Worm (Caenorhabditis elegans) whole organism, L4 larva: ENCODE measurements around the gene F54F7.6.

Experiments used
- F10B5.3 ChIP-seq: sonication (generic microtip); optimal IDR thresholded peaks from 2 replicates; lab custom pipeline; 2016; ENCODE audit warnings: mild to moderate bottlenecking, missing genetic modification characterization, missing compliant biosample characterization
- R02D3.7 ChIP-seq: fragments of 150-350 bp; sonication (generic microtip); optimal IDR thresholded peaks from 3 replicates; lab custom pipeline; 2014; ENCODE audit warnings: missing biosample characterization, missing genetic modification characterization
- T26A8.4 ChIP-seq: fragments of 200-800 bp; sonication (Bioruptor generic); IDR thresholded peaks from 2 replicates; pipeline ENCODE4 v1.3.6; 2022; ENCODE audit warnings: missing genetic modification characterization, missing compliant biosample characterization
- aha-1 ChIP-seq: fragments of 150-350 bp; peaks from one replicate; lab custom pipeline; 2014; ENCODE audit warnings: missing biosample characterization, missing genetic modification characterization
- ama-1 ChIP-seq: fragments of 150-350 bp; optimal IDR thresholded peaks from 2 replicates; lab custom pipeline; 2014; ENCODE audit warnings: inconsistent platforms, mixed read lengths
- ceh-28 ChIP-seq: fragments of 150-350 bp; optimal IDR thresholded peaks from 2 replicates; lab custom pipeline; 2014; ENCODE audit warnings: missing biosample characterization, missing genetic modification reagents, missing genetic modification characterization
- ceh-32 ChIP-seq: sonication (generic microtip); optimal IDR thresholded peaks from 2 replicates; lab custom pipeline; 2016; ENCODE audit warnings: mild to moderate bottlenecking, missing genetic modification characterization, missing compliant biosample characterization; ENCODE audit not compliant: poor library complexity
- ceh-44 ChIP-seq: fragments of 200-800 bp; sonication (Bioruptor generic); IDR thresholded peaks from 2 replicates; pipeline ENCODE4 v1.3.6; 2022; ENCODE audit warnings: missing genetic modification reagents, missing genetic modification characterization, missing compliant biosample characterization
- ceh-62 ChIP-seq: sonication (generic microtip); optimal IDR thresholded peaks from 2 replicates; lab custom pipeline; 2017; ENCODE audit warnings: missing biosample characterization, missing genetic modification characterization
- daf-12 ChIP-seq: fragments of 150-350 bp; optimal IDR thresholded peaks from 2 replicates; lab custom pipeline; 2014; ENCODE audit warnings: missing biosample characterization, missing genetic modification reagents, missing genetic modification characterization
- daf-16 ChIP-seq, 3 experiments: sonication (generic microtip); optimal IDR thresholded peaks; 2 replicates each; lab custom pipeline; 2016 to 2017; ENCODE audit warnings: missing genetic modification characterization in 3 of 3, missing genetic modification reagents in 3 of 3, mild to moderate bottlenecking in 2 of 3, missing compliant biosample characterization in 2 of 3, missing biosample characterization in 1 of 3, moderate library complexity in 1 of 3
- daf-19 ChIP-seq: fragments of 200-800 bp; sonication (Bioruptor generic); conservative IDR thresholded peaks from 2 replicates; pipeline ENCODE4 v1.3.6; 2022; ENCODE audit warnings: missing genetic modification characterization, missing compliant biosample characterization
- dmd-6 ChIP-seq: fragments of 200-800 bp; sonication (Bioruptor generic); IDR thresholded peaks from 2 replicates; pipeline ENCODE4 v1.3.6; 2022; ENCODE audit warnings: missing genetic modification reagents, missing genetic modification characterization, missing compliant biosample characterization
- duxl-1 ChIP-seq: sonication (generic microtip); optimal IDR thresholded peaks from 2 replicates; lab custom pipeline; 2016; ENCODE audit warnings: mild to moderate bottlenecking, missing genetic modification characterization, moderate library complexity, missing compliant biosample characterization; ENCODE audit not compliant: poor library complexity
- dve-1 ChIP-seq: sonication (generic microtip); optimal IDR thresholded peaks from 2 replicates; lab custom pipeline; 2017; ENCODE audit warnings: antibody characterized with exemption, mild to moderate bottlenecking, missing genetic modification characterization, missing compliant biosample characterization; ENCODE audit not compliant: insufficient read depth
- egl-43 ChIP-seq: fragments of 200-800 bp; sonication (Bioruptor generic); IDR thresholded peaks from 2 replicates; pipeline ENCODE4 v1.3.6; 2022; ENCODE audit warnings: missing genetic modification reagents, missing genetic modification characterization, missing compliant biosample characterization
- fkh-10 ChIP-seq: fragments of 150-350 bp; optimal IDR thresholded peaks from 2 replicates; lab custom pipeline; 2014; ENCODE audit warnings: missing biosample characterization, missing genetic modification reagents, missing genetic modification characterization
- hlh-11 ChIP-seq: fragments of 200-800 bp; sonication (Bioruptor generic); optimal IDR thresholded peaks from 2 replicates; lab custom pipeline; 2018; ENCODE audit warnings: mild to moderate bottlenecking, missing genetic modification characterization, missing compliant biosample characterization
- lim-7 ChIP-seq: fragments of 200-800 bp; sonication (Bioruptor generic); IDR thresholded peaks from 2 replicates; pipeline ENCODE4 v1.3.6; 2022; ENCODE audit warnings: missing genetic modification characterization, missing compliant biosample characterization
- lin-38 ChIP-seq: fragments of 200-800 bp; sonication (Bioruptor generic); IDR thresholded peaks from 2 replicates; pipeline ENCODE4 v1.3.6; 2022; ENCODE audit warnings: missing genetic modification reagents, missing genetic modification characterization, missing compliant biosample characterization
- madf-9 ChIP-seq: fragments of 200-800 bp; sonication (Bioruptor generic); conservative IDR thresholded peaks from 2 replicates; pipeline ENCODE4 v1.3.6; 2022; ENCODE audit warnings: missing genetic modification reagents, missing genetic modification characterization, missing compliant biosample characterization
- mdt-29 ChIP-seq: fragments of 200-800 bp; sonication (Bioruptor generic); IDR thresholded peaks from 2 replicates; pipeline ENCODE4 v1.3.6; 2022; ENCODE audit warnings: missing genetic modification reagents, missing genetic modification characterization, missing compliant biosample characterization
- mep-1 ChIP-seq: fragments of 150-350 bp; sonication (generic microtip); optimal IDR thresholded peaks from 3 replicates; lab custom pipeline; 2014; ENCODE audit warnings: missing biosample characterization, missing genetic modification characterization
- nhr-10 ChIP-seq: fragments of 150-350 bp; optimal IDR thresholded peaks from 2 replicates; lab custom pipeline; 2014; ENCODE audit warnings: missing biosample characterization, missing genetic modification characterization
- nhr-102 ChIP-seq: sonication (generic microtip); optimal IDR thresholded peaks from 2 replicates; lab custom pipeline; 2016; ENCODE audit warnings: mild to moderate bottlenecking, missing genetic modification characterization, moderate library complexity, missing compliant biosample characterization
- nhr-237 ChIP-seq: sonication (generic microtip); optimal IDR thresholded peaks from 2 replicates; lab custom pipeline; 2017; ENCODE audit warnings: missing biosample characterization, missing genetic modification characterization
- pha-4 ChIP-seq, 2 experiments: fragments of 150-350 bp in 1 of 2; fragments of 200-800 bp in 1 of 2; sonication (Bioruptor generic) in 1 of 2; IDR thresholded peaks in 1 of 2; optimal IDR thresholded peaks in 1 of 2; 2 replicates each; pipeline versions ENCODE4 v1.3.6 to Lab custom; 2014 to 2022; ENCODE audit warnings: missing genetic modification characterization in 2 of 2, missing genetic modification reagents in 2 of 2, missing biosample characterization in 1 of 2, missing compliant biosample characterization in 1 of 2
- rbr-2 ChIP-seq: sonication (generic microtip); optimal IDR thresholded peaks from 2 replicates; lab custom pipeline; 2016; ENCODE audit warnings: missing genotype, missing genetic modification characterization, missing compliant biosample characterization
- snpc-1.2 ChIP-seq: fragments of 200-800 bp; sonication (Bioruptor generic); IDR thresholded peaks from 2 replicates; pipeline ENCODE4 v1.3.6; 2022; ENCODE audit warnings: missing genetic modification reagents, missing genetic modification characterization, missing compliant biosample characterization
- unc-62 ChIP-seq, 3 experiments: fragments of 150-350 bp in 1 of 3; sonication (generic microtip); optimal IDR thresholded peaks in 2 of 3; peaks in 1 of 3; 1 replicate in 1 of 3; 2 replicates in 2 of 3; lab custom pipeline; 2014 to 2017; ENCODE audit warnings: missing biosample characterization in 3 of 3, missing genetic modification characterization in 3 of 3, missing genetic modification reagents in 3 of 3, missing genotype in 1 of 3
- vab-7 ChIP-seq: fragments of 200-800 bp; sonication (Bioruptor generic); IDR thresholded peaks from 2 replicates; pipeline ENCODE4 v1.3.6; 2022; ENCODE audit warnings: missing genetic modification reagents, missing genetic modification characterization, missing compliant biosample characterization
- zfp-3 ChIP-seq: fragments of 200-800 bp; sonication (Bioruptor generic); conservative IDR thresholded peaks from 2 replicates; pipeline ENCODE4 v1.3.6; 2022; ENCODE audit warnings: missing genetic modification reagents, missing genetic modification characterization, missing compliant biosample characterization
- zip-11 ChIP-seq: fragments of 200-800 bp; sonication (Bioruptor generic); IDR thresholded peaks from 2 replicates; pipeline ENCODE4 v1.3.6; 2022; ENCODE audit warnings: missing genetic modification characterization, missing compliant biosample characterization

The F54F7.6 gene

ce11 chrX:11865083-11865482 is at the start of gene F54F7.6:
F54F7.6 (plus strand) TSS chrX:11865383.
- TF ChIP-seq egl-43 (GFP tag; lab: Robert Waterston, UW) (no peak), daf-19 (GFP tag; lab: Robert Waterston, UW) (no peak), unc-62 (GFP tag; optimal IDR thresholded peaks at IDR 0.05 in 1 of 2; lab: Kevin White, UChicago) (peak in 1 of 2 experiments; percentile 69), unc-62 (tag; optimal IDR thresholded peaks at IDR 0.05; lab: Kevin White, UChicago) (no peak), nhr-10 (tag; lab: Kevin White, UChicago) (no peak), lin-38 (GFP tag; lab: Robert Waterston, UW) (no peak), ceh-28 (tag; lab: Kevin White, UChicago) (no peak)

- TF ChIP-seq aha-1 (peak; percentile 92), pha-4 (GFP tag; IDR thresholded peaks at IDR 0.05; lab: Robert Waterston, UW) (no peak), pha-4 (tag; optimal IDR thresholded peaks at IDR 0.05; lab: Kevin White, UChicago) (no peak), ama-1 (lab: Kevin White, UChicago) (no peak)
Observed at ce11 chrX:11816825-11817224, 48.4 kb upstream of the F54F7.6 start.

- no peak for TF ChIP-seq duxl-1 (tag; lab: Kevin White, UChicago)
- no peak for TF ChIP-seq rbr-2
- TF ChIP-seq daf-16 (GFP tag; optimal IDR thresholded peaks at IDR 0.05; lab: Kevin White, UChicago) = peak in 1 of 2 experiments; percentile 41
- TF ChIP-seq daf-16 (tag; optimal IDR thresholded peaks at IDR 0.05; lab: Kevin White, UChicago) = no peak
Observed at ce11 chrX:11818711-11819110, 46.5 kb upstream of the F54F7.6 start.

ce11 chrX:11821159-11821720 is 43.9 kb upstream of the F54F7.6 start:
- peak in 1 of 2 experiments; percentile 94 for TF ChIP-seq unc-62 (GFP tag; optimal IDR thresholded peaks at IDR 0.05 in 1 of 2; lab: Kevin White, UChicago)
- no peak for TF ChIP-seq unc-62 (tag; optimal IDR thresholded peaks at IDR 0.05; lab: Kevin White, UChicago)
- TF ChIP-seq hlh-11 (tag; lab: Kevin White, UChicago) = peak; percentile 19
- peak; percentile 90 for TF ChIP-seq aha-1
- no peak for TF ChIP-seq zip-11 (GFP tag; lab: Robert Waterston, UW)
- TF ChIP-seq dmd-6 (GFP tag; lab: Robert Waterston, UW) = no peak

- TF ChIP-seq F10B5.3 (no peak), ama-1 (lab: Kevin White, UChicago) (no peak), vab-7 (GFP tag; lab: Robert Waterston, UW) (no peak), mep-1 (tag; lab: Kevin White, UChicago) (no peak), rbr-2 (no peak), lim-7 (GFP tag; lab: Robert Waterston, UW) (no peak), mdt-29 (GFP tag; lab: Robert Waterston, UW) (no peak), R02D3.7 (tag; lab: Kevin White, UChicago) (no peak), T26A8.4 (no peak), ceh-32 (no peak), daf-12 (tag; lab: Kevin White, UChicago) (no peak), nhr-102 (tag; lab: Kevin White, UChicago) (no peak), madf-9 (GFP tag; lab: Robert Waterston, UW) (no peak), ceh-44 (GFP tag; lab: Robert Waterston, UW) (no peak), ceh-62 (tag; lab: Kevin White, UChicago) (no peak)
Observed at ce11 chrX:11823704-11824103, 41.5 kb upstream of the F54F7.6 start, which contains the start of gene tag-241. tag-241 (plus strand) TSS chrX:11824004.

ce11 chrX:11826892-11827291 is 38.3 kb upstream of the F54F7.6 start:
- TF ChIP-seq lin-38 (GFP tag; lab: Robert Waterston, UW) (no peak), zfp-3 (no peak), aha-1 (peak; percentile 14), nhr-237 (tag; lab: Kevin White, UChicago) (no peak), lim-7 (GFP tag; lab: Robert Waterston, UW) (no peak), snpc-1.2 (GFP tag; lab: Robert Waterston, UW) (no peak), dve-1 (tag; lab: Kevin White, UChicago) (no peak), fkh-10 (peak; percentile 61)
